Worm (Caenorhabditis elegans): ENCODE measurements around the gene Y32H12A.1.

The Y32H12A.1 gene

DNA sequence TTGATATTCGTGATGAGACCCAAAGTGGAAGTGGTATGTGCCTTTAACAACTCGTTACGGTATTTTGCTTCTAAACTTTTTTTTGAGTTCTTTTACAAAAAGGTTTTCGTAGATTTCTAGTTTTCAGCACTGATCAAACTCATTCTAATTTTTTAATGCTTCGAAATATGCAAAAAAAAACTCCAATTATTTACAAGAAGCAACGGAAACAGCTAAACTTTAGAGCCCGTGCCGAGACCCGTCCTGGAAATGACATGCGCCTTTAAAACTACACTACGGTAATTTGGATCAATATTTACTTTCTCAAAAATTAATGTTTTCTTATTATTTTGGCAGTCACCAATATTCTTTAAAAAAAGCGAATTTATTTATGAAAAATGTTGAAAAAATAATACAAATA is 18.5 kb downstream of the Y32H12A.1 start:
- TF ChIP-seq nhr-43 (tag; optimal IDR thresholded peaks at IDR 0.05; ENCODE audit: poor library complexity, severe bottlenecking) (no peak), elt-1 (tag; optimal IDR thresholded peaks at IDR 0.05) (no peak), unc-62 (GFP tag; optimal IDR thresholded peaks at IDR 0.05) (no peak), lsy-12 (tag; optimal IDR thresholded peaks at IDR 0.05) (no peak), nhr-77 (tag; optimal IDR thresholded peaks at IDR 0.05) (no peak), egl-5 (tag; optimal IDR thresholded peaks at IDR 0.05) (no peak), lin-39 (tag; optimal IDR thresholded peaks at IDR 0.05) (no peak), egl-27 (tag; optimal IDR thresholded peaks at IDR 0.05) (no peak), snpc-4 (tag; optimal IDR thresholded peaks at IDR 0.05) (no peak), tbx-2 (tag; optimal IDR thresholded peaks at IDR 0.05) (no peak), unc-39 (tag; optimal IDR thresholded peaks at IDR 0.05) (no peak), sea-2 (GFP tag; optimal IDR thresholded peaks at IDR 0.05) (no peak), R02D3.7 (tag; optimal IDR thresholded peaks at IDR 0.05) (no peak), nhr-28 (tag; optimal IDR thresholded peaks at IDR 0.05) (no peak), nhr-25 (tag; optimal IDR thresholded peaks at IDR 0.05) (no peak), jun-1 (tag; optimal IDR thresholded peaks at IDR 0.05) (no peak), aly-2 (tag; optimal IDR thresholded peaks at IDR 0.05) (no peak), nhr-76 (tag; optimal IDR thresholded peaks at IDR 0.05) (no peak), nhr-237 (tag; optimal IDR thresholded peaks at IDR 0.05) (no peak), mml-1 (tag; optimal IDR thresholded peaks at IDR 0.05) (no peak)

DNA sequence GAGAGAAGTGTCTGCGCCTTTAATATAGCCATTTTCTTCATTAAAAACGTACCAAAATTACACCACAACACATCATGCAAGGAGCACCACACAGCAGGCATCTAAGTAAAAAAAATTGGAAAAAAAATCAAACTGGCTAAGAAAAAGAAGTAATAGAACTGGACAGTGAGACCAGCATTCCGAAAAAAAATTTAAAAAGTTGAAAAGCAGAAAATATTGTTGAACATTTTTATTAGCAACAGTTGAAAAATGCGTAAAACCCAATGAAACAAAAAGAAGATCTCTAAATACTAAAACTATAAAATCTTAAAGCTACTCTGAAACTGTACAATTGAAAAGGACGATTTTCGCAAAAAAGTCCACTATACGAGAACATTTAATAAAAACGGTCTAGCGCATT is 20.1 kb downstream of the Y32H12A.1 start, which contains the start of gene Y32H12A.6:
TSS of gene Y32H12A.6 (minus strand) at position 101 of the 400 bp plus-strand sequence.
- TF ChIP-seq fkh-10 (GFP tag; optimal IDR thresholded peaks at IDR 0.05) = no peak

DNA sequence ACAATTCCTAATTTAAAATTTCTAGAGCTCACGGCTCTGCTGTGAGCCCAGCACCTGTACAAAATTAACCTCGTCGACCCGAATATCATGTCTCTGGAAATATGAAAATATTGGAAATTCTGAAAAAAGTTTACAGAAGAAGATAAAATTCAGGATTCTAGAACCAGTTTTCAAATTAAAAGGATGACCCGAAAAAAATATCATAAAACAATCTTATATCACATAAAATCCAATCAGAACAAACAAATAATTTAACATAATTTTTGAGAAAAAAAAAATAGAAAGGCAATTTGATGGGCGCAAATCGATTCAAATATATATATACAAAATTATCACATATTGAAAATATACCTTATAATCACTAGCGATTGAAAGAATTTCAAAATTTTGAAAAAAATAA is 23.3 kb downstream of the Y32H12A.1 start, which contains the start of gene Y32H12A.7:
TSS of gene Y32H12A.7 (minus strand) at position 101 of the 400 bp plus-strand sequence.
- TF ChIP-seq egl-5 (tag; optimal IDR thresholded peaks at IDR 0.05) (no peak), nhr-43 (tag; optimal IDR thresholded peaks at IDR 0.05; ENCODE audit: poor library complexity, severe bottlenecking) (no peak), egl-27 (tag; optimal IDR thresholded peaks at IDR 0.05) (no peak), aly-2 (tag; optimal IDR thresholded peaks at IDR 0.05) (no peak), nhr-28 (tag; optimal IDR thresholded peaks at IDR 0.05) (no peak), nhr-25 (tag; optimal IDR thresholded peaks at IDR 0.05) (no peak), ceh-82 (tag; optimal IDR thresholded peaks at IDR 0.05) (no peak), nhr-77 (tag; optimal IDR thresholded peaks at IDR 0.05) (no peak), skn-1 (tag; optimal IDR thresholded peaks at IDR 0.05) (no peak), daf-12 (tag; optimal IDR thresholded peaks at IDR 0.05) (no peak), fkh-10 (GFP tag; optimal IDR thresholded peaks at IDR 0.05) (no peak), nhr-23 (tag; optimal IDR thresholded peaks at IDR 0.05) (no peak), ztf-4 (tag; optimal IDR thresholded peaks at IDR 0.05) (no peak), snpc-4 (tag; optimal IDR thresholded peaks at IDR 0.05) (no peak), eor-1 (tag; optimal IDR thresholded peaks at IDR 0.05) (no peak), lin-15B (tag; optimal IDR thresholded peaks at IDR 0.05) (no peak), jun-1 (tag; optimal IDR thresholded peaks at IDR 0.05) (no peak), ztf-11 (tag; optimal IDR thresholded peaks at IDR 0.05) (no peak), zag-1 (tag; optimal IDR thresholded peaks at IDR 0.05) (no peak)

DNA sequence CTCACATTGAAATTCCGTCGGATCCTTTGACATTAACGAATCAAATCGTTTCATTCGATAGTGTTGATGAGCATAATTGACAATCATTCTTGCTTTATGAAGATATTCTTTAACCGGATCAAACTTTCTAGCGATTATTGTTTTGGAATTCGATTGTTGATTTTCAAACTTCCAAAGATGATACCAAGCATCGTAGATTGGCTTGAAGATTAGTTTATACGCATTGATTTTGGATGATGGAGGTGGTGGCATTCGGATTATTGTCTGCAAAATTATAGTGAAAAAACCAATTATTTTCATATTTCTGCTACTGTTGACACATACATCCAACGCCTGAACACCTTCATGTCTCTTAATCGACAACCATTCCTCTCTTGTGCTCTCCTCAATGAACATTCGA is 26.1 kb downstream of the Y32H12A.1 start:
- no peak for TF ChIP-seq pqm-1 (tag; optimal IDR thresholded peaks at IDR 0.05)
- no peak for TF ChIP-seq fkh-10 (GFP tag; optimal IDR thresholded peaks at IDR 0.05)
- TF ChIP-seq nhr-237 (tag; optimal IDR thresholded peaks at IDR 0.05) = no peak
- TF ChIP-seq elt-1 (tag; optimal IDR thresholded peaks at IDR 0.05) = no peak
- TF ChIP-seq egl-27 (tag; optimal IDR thresholded peaks at IDR 0.05) = no peak
- no peak for TF ChIP-seq R02D3.7 (tag; optimal IDR thresholded peaks at IDR 0.05)
- no peak for TF ChIP-seq nfya-1 (tag; optimal IDR thresholded peaks at IDR 0.05; ENCODE audit: insufficient read depth)
- TF ChIP-seq pha-4 (tag; optimal IDR thresholded peaks at IDR 0.05) = no peak
- TF ChIP-seq mdl-1 (tag; optimal IDR thresholded peaks at IDR 0.05) = no peak
- TF ChIP-seq zag-1 (tag; optimal IDR thresholded peaks at IDR 0.05) = no peak
- no peak for TF ChIP-seq ztf-4 (tag; optimal IDR thresholded peaks at IDR 0.05)
- TF ChIP-seq ceh-16 (tag; optimal IDR thresholded peaks at IDR 0.05) = no peak
- no peak for TF ChIP-seq elt-2 (tag; optimal IDR thresholded peaks at IDR 0.05)
- TF ChIP-seq nhr-11 (tag; optimal IDR thresholded peaks at IDR 0.05) = no peak
- TF ChIP-seq tbx-2 (tag; optimal IDR thresholded peaks at IDR 0.05) = no peak
- TF ChIP-seq ceh-28 (tag; optimal IDR thresholded peaks at IDR 0.05) = no peak
- no peak for TF ChIP-seq ceh-82 (tag; optimal IDR thresholded peaks at IDR 0.05)
- no peak for TF ChIP-seq ZK546.5 (tag; optimal IDR thresholded peaks at IDR 0.05)
- TF ChIP-seq nhr-43 (tag; optimal IDR thresholded peaks at IDR 0.05; ENCODE audit: poor library complexity, severe bottlenecking) = no peak
- no peak for TF ChIP-seq nhr-76 (tag; optimal IDR thresholded peaks at IDR 0.05)
